Worm (Caenorhabditis elegans) whole organism, late embryonic: ENCODE data around the gene C45B11.5.

Experiments used
- dmd-4 ChIP-seq: sonication (generic microtip); optimal IDR thresholded peaks from 2 replicates; lab custom pipeline; 2016; ENCODE audit warnings: borderline replicate concordance, missing genetic modification characterization, missing compliant biosample characterization
- elt-2 ChIP-seq: sonication (generic microtip); optimal IDR thresholded peaks from 2 replicates; lab custom pipeline; 2016; ENCODE audit warnings: missing genetic modification reagents, missing genetic modification characterization, missing compliant biosample characterization
- pha-4 ChIP-seq: fragments of 150-350 bp; optimal IDR thresholded peaks from 2 replicates; lab custom pipeline; 2018; ENCODE audit warnings: missing biosample characterization, missing genetic modification reagents, missing genetic modification characterization
- pqm-1 ChIP-seq: sonication (generic microtip); optimal IDR thresholded peaks from 2 replicates; lab custom pipeline; 2016; ENCODE audit warnings: missing genetic modification characterization, missing compliant biosample characterization
- tbx-7 ChIP-seq: sonication (generic microtip); optimal IDR thresholded peaks from 2 replicates; lab custom pipeline; 2016; ENCODE audit warnings: missing genotype, missing genetic modification characterization, missing compliant biosample characterization
- unc-86 ChIP-seq: sonication (generic microtip); optimal IDR thresholded peaks from 2 replicates; lab custom pipeline; 2016; ENCODE audit warnings: missing genetic modification characterization, missing compliant biosample characterization

DNA sequence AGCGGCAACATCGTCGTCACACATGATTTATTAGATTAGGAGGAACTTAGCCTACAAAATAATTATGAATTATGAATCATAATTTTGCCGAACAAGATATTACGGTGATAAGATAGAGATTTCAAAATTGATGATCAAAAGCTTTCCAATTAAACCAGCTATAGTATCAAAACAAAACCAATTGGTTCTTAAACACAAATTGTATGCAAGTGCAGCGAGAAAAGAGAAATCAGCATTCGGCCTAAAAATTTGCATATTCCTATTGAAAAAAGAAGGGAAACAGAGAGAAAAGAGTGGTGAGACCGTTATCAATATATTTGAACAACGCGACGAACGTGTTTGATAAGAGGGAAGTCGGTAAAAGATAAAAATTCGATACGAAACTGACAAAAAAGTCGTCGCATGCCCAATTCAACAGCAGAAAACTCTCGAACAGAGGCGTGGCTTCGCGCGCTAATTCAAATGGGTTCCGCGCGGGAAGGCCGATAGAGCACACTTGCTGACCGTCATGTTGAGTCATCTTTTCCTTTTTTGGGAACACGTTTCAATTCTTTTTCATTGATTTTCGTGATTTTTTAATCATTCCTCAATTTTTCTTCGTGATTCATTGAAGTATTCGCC is 36.6 kb downstream of the C45B11.5 start, which contains the start of gene act-2:
- TF ChIP-seq elt-2 (tag; lab: Kevin White, UChicago) (peak; percentile 91), pqm-1 (tag; lab: Kevin White, UChicago) (no peak), tbx-7 (tag; lab: Kevin White, UChicago) (no peak), unc-86 (no peak), dmd-4 (tag; lab: Kevin White, UChicago) (no peak), pha-4 (tag; lab: Kevin White, UChicago) (no peak)
